Worm (Caenorhabditis elegans) whole organism, L4/young adult: Measurements from ENCODE around the gene Y82E9BL.5.

Experiments
- W03F9.2 ChIP-seq: fragments of 150-350 bp; optimal IDR thresholded peaks from 2 replicates; lab custom pipeline; 2014; ENCODE audit warnings: missing biosample characterization, missing genetic modification characterization
- him-1 ChIP-seq: sonication (generic microtip); optimal IDR thresholded peaks from 2 replicates; lab custom pipeline; 2016; ENCODE audit warnings: missing genotype, missing genetic modification reagents, missing genetic modification characterization, missing compliant biosample characterization

DNA sequence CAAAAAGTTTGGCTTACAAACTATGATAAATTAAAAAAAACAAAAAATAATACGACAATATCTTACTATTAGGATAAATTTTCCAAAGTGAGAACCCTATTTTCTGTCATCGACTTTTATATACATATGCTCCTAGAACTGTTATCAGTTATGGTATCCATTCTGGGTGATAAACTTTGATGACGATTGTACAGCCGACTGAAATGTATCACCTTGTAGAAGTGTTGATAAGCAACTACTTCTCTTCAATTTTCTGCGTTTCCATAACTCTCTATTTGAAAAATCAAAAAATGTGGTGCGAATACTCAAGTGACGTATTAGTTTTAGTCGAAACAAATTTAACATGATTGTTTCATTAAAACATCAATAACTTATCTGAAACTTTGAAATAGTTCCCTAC lies 42.5 kb upstream of the Y82E9BL.5 start:
- TF ChIP-seq him-1 (tag; lab: Kevin White, UChicago) (no peak), W03F9.2 (no peak)
